Worm (Caenorhabditis elegans): ENCODE results near the gene rpc-11.

DNA sequence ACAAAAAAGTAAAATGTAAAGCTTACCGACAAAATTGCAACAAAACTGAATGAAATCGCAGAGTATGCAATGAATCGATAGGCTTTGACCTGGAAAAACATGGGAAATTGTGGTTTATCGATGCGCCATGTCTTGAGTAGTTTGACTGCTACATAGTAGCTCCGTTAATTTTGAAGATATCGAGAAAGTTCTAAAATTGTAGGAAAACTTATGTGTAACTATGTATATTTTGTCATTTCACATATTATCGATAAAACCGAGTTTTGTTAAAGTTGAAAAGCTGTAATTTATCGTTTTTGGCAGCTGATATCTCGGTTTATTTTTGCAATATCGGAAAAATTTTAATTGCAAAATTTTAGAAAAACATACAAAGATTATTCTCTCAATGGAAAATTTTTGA, 50.7 kb downstream of the rpc-11 start, which contains the start of gene col-105:
- TF ChIP-seq ama-1 (optimal IDR thresholded peaks at IDR 0.05) (no peak), flt-1 (GFP tag; IDR thresholded peaks at IDR 0.05) (no peak), scrt-1 (GFP tag; IDR thresholded peaks at IDR 0.05) (no peak), hmg-4 (GFP tag; optimal IDR thresholded peaks at IDR 0.05) (no peak), tra-4 (tag; optimal IDR thresholded peaks at IDR 0.05) (no peak), F13C5.2 (tag; optimal IDR thresholded peaks at IDR 0.05) (no peak), hnd-1 (tag; optimal IDR thresholded peaks at IDR 0.05) (no peak), tbx-11 (GFP tag; IDR thresholded peaks at IDR 0.05) (no peak), ceh-13 (GFP tag; optimal IDR thresholded peaks at IDR 0.05) (no peak), hmbx-1 (tag; optimal IDR thresholded peaks at IDR 0.05) (no peak), aly-1 (tag; optimal IDR thresholded peaks at IDR 0.05) (no peak)

Measured in whole organism, early embryonic.